Worm (Caenorhabditis elegans): ENCODE results near the gene scl-18.

DNA sequence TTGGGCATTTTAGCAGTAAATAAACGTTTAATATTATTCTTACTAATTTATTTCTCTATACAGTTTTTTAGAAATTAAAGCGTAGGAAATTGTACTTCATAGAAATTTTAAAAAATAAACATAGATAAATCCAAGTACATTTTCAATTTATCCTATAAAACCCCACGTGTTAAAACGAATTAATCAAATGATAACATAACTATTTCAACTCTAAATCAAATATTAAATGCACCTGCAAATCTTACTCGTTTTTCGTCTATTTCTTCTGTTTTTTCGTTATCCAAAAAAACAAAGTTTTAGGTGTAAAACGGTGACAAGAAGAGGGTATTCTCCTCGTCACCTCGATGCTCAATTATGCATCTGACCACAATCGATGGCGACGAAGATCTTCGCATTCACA is 19.2 kb downstream of the scl-18 start, which contains the start of gene K01A6.6:
- TF ChIP-seq lin-13 (GFP tag; optimal IDR thresholded peaks at IDR 0.05) (no peak), aly-2 (tag; optimal IDR thresholded peaks at IDR 0.05) (no peak), alr-1 (tag; optimal IDR thresholded peaks at IDR 0.05; ENCODE audit: borderline replicate concordance) (no peak), ztf-11 (tag; optimal IDR thresholded peaks at IDR 0.05) (no peak), efl-1 (optimal IDR thresholded peaks at IDR 0.05) (no peak), efl-1 (GFP tag; optimal IDR thresholded peaks at IDR 0.05 in 1 of 2) (no peak), nhr-28 (tag; optimal IDR thresholded peaks at IDR 0.05) (no peak)
